Worm (Caenorhabditis elegans): ENCODE measurements around the gene T01D3.1.
A peak's percentile ranks its signal among the peaks of the same experiment; 100 is the strongest.

T01D3.1 gene

DNA sequence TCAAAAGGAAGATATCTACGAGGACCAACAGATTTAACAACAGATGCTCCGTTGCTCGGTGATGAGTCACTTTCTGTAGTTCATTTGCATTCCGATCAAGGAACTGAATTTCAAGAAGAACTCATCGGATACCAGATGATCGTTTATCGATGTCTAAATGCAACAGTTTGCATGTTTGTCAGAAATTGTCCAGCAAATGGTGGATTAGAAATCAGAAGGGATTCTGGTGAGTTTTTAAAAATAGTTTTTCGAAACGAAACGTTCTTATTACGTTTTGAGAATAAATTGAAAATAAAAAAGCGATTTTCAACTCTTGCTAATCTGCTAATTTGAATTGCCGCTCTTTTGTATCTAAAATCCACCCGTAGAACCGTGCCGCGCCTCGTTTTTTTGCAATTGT, 9.8 kb upstream of the T01D3.1 start:
- TF ChIP-seq him-1 (tag; optimal IDR thresholded peaks at IDR 0.05) (no peak), sptf-2 (GFP tag; optimal IDR thresholded peaks at IDR 0.05) (no peak)

ce11 chrV:13681445-13681844, 8.2 kb upstream of the T01D3.1 start:
- no peak for TF ChIP-seq hmg-1.2 (GFP tag; IDR thresholded peaks at IDR 0.05)

- peak; percentile 32 for TF ChIP-seq ceh-27 (GFP tag; optimal IDR thresholded peaks at IDR 0.05)
- TF ChIP-seq rec-8 (tag; optimal IDR thresholded peaks at IDR 0.05): no peak
Measured at ce11 chrV:13686513-13686912, 3.2 kb upstream of the T01D3.1 start.

ce11 chrV:13687504-13687903, 2.2 kb upstream of the T01D3.1 start:
- TF ChIP-seq attf-6 (GFP tag; IDR thresholded peaks at IDR 0.05) (no peak), mxl-1 (tag; optimal IDR thresholded peaks at IDR 0.05) (no peak), lag-1 (GFP tag; IDR thresholded peaks at IDR 0.05) (no peak), dox-1 (GFP tag; IDR thresholded peaks at IDR 0.05) (no peak), dpff-1 (tag; optimal IDR thresholded peaks at IDR 0.05) (no peak), ccch-3 (GFP tag; optimal IDR thresholded peaks at IDR 0.05) (no peak), ztf-26 (tag; optimal IDR thresholded peaks at IDR 0.05) (no peak), cebp-1 (GFP tag; IDR thresholded peaks at IDR 0.05) (no peak), cebp-1 (tag; optimal IDR thresholded peaks at IDR 0.05) (no peak), chd-7 (tag; optimal IDR thresholded peaks at IDR 0.05) (no peak), D2030.7 (GFP tag; IDR thresholded peaks at IDR 0.05) (no peak), snpc-3.4 (tag; optimal IDR thresholded peaks at IDR 0.05) (no peak), bed-2 (GFP tag; IDR thresholded peaks at IDR 0.05) (no peak), let-607 (tag; optimal IDR thresholded peaks at IDR 0.05) (no peak), ztf-25 (GFP tag; IDR thresholded peaks at IDR 0.05) (no peak), ceh-91 (GFP tag; IDR thresholded peaks at IDR 0.05) (no peak), attf-5 (GFP tag; optimal IDR thresholded peaks at IDR 0.05) (no peak), snpc-1.1 (tag; optimal IDR thresholded peaks at IDR 0.05; ENCODE audit: insufficient read depth) (no peak), egrh-3 (GFP tag; IDR thresholded peaks at IDR 0.05) (no peak), cebp-2 (GFP tag; IDR thresholded peaks at IDR 0.05) (no peak)

DNA sequence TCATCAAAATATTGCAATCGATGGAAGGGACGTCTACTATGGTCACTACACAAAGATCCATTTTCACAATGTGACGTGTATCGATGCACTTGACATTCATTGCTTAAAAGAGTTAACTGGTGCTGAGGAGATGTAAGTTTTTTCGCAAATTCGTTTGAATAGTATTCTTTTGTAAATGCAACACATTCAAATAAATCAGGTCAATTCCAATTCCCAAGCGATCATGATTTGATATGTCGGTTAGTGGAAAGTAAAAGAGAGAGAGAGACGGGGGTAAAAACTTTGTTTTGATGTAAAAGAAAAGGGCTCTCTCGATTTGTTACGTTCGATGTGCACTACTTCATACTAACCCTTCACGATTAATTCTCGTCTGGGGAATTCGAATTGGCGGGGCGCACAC, 584 bp downstream of the T01D3.1 start:
- TF ChIP-seq cebp-2 (GFP tag; IDR thresholded peaks at IDR 0.05) (no peak), snpc-4 (GFP tag; optimal IDR thresholded peaks at IDR 0.05) (no peak), snpc-4 (tag; optimal IDR thresholded peaks at IDR 0.05) (no peak), hlh-12 (tag; optimal IDR thresholded peaks at IDR 0.05) (no peak), let-526 (GFP tag; IDR thresholded peaks at IDR 0.05) (no peak), ztf-3 (GFP tag; optimal IDR thresholded peaks at IDR 0.05) (no peak)

- TF ChIP-seq ama-1 (optimal IDR thresholded peaks at IDR 0.05): no peak
- TF ChIP-seq ama-1 (GFP tag; optimal IDR thresholded peaks at IDR 0.05): no peak
- TF ChIP-seq madf-8 (GFP tag; conservative IDR thresholded peaks at IDR 0.05): no peak
- TF ChIP-seq atf-7 (tag; optimal IDR thresholded peaks at IDR 0.05): no peak
- no peak for TF ChIP-seq hmg-20 (GFP tag; IDR thresholded peaks at IDR 0.05)
- TF ChIP-seq lag-1 (GFP tag; IDR thresholded peaks at IDR 0.05): no peak
- TF ChIP-seq ceh-100 (GFP tag; IDR thresholded peaks at IDR 0.05): no peak
- no peak for TF ChIP-seq mel-28 (tag; optimal IDR thresholded peaks at IDR 0.05; ENCODE audit: borderline replicate concordance)
- TF ChIP-seq F37B4.10 (GFP tag; IDR thresholded peaks at IDR 0.05): no peak
- no peak for TF ChIP-seq T07F8.4 (tag; optimal IDR thresholded peaks at IDR 0.05)
- TF ChIP-seq fkh-3 (tag; optimal IDR thresholded peaks at IDR 0.05): no peak
- TF ChIP-seq ceh-27 (GFP tag; optimal IDR thresholded peaks at IDR 0.05): no peak
- TF ChIP-seq aptf-2 (GFP tag; conservative IDR thresholded peaks at IDR 0.05): no peak
Measured at ce11 chrV:13694103-13694502, 4.4 kb downstream of the T01D3.1 start.

All from whole organism, young adult.